Fruit fly (Drosophila melanogaster) whole organism, embryonic: Measurements from ENCODE around the gene CG7728.
A peak's percentile ranks its signal among the peaks of the same experiment; 100 is the strongest.

Source experiments
- BEAF-32 ChIP-seq: fragments of 200-800 bp; sonication (Bioruptor generic); optimal IDR thresholded peaks from 3 replicates; lab custom pipeline; 2017; ENCODE audit warnings: missing biosample characterization, missing genetic modification characterization, mild to moderate bottlenecking, moderate library complexity, missing genetic modification reagents
- CG10274 ChIP-seq: fragments of 200-800 bp; sonication (Bioruptor generic); optimal IDR thresholded peaks from 3 replicates; lab custom pipeline; 2017; ENCODE audit warnings: missing biosample characterization, mild to moderate bottlenecking, missing genetic modification characterization
- CG10431 ChIP-seq: fragments of 200-800 bp; sonication (Bioruptor generic); optimal IDR thresholded peaks from 3 replicates; lab custom pipeline; 2018; ENCODE audit warnings: missing biosample characterization, mild to moderate bottlenecking, missing genetic modification characterization
- CG10543 ChIP-seq: fragments of 200-800 bp; sonication (Bioruptor generic); optimal IDR thresholded peaks from 3 replicates; lab custom pipeline; 2017; ENCODE audit warnings: missing biosample characterization, mild to moderate bottlenecking, missing genetic modification characterization, moderate library complexity
- CG10565 ChIP-seq: fragments of 200-800 bp; sonication (Bioruptor generic); optimal IDR thresholded peaks from 3 replicates; lab custom pipeline; 2016; ENCODE audit warnings: missing biosample characterization, mild to moderate bottlenecking, missing genetic modification characterization
- CG11398 ChIP-seq: fragments of 200-800 bp; sonication (Bioruptor generic); optimal IDR thresholded peaks from 2 replicates; lab custom pipeline; 2016; ENCODE audit warnings: missing biosample characterization, missing genetic modification characterization
- CG13894 ChIP-seq: fragments of 200-800 bp; sonication (Bioruptor generic); optimal IDR thresholded peaks from 3 replicates; lab custom pipeline; 2018; ENCODE audit warnings: missing biosample characterization, mild to moderate bottlenecking, missing genetic modification characterization, moderate library complexity
- CG14860 ChIP-seq: fragments of 200-800 bp; sonication (Bioruptor generic); IDR thresholded peaks from 3 replicates; pipeline ENCODE4 v1.3.6; 2022; ENCODE audit warnings: missing biosample characterization, missing genetic modification characterization; ENCODE audit not compliant: partially characterized antibody
- CG15601 ChIP-seq: fragments of 200-800 bp; sonication (Bioruptor generic); optimal IDR thresholded peaks from 3 replicates; lab custom pipeline; 2019; ENCODE audit warnings: missing biosample characterization, mild to moderate bottlenecking, missing genetic modification characterization, moderate library complexity
- CG16813 ChIP-seq: fragments of 200-800 bp; sonication (Bioruptor generic); IDR thresholded peaks from 3 replicates; pipeline ENCODE4 v1.3.6; 2022; ENCODE audit warnings: missing biosample characterization, missing genetic modification characterization; ENCODE audit not compliant: partially characterized antibody
- CG17568 ChIP-seq: fragments of 200-800 bp; sonication (Bioruptor generic); optimal IDR thresholded peaks from 2 replicates; lab custom pipeline; 2018; ENCODE audit warnings: missing biosample characterization, mild to moderate bottlenecking, missing genetic modification characterization, moderate library complexity
- CG17802 ChIP-seq: fragments of 200-800 bp; sonication (Bioruptor generic); optimal IDR thresholded peaks from 2 replicates; lab custom pipeline; 2018; ENCODE audit warnings: missing biosample characterization, mild to moderate bottlenecking, missing genetic modification characterization, moderate library complexity
- CG2678 ChIP-seq: fragments of 200-800 bp; sonication (Bioruptor generic); optimal IDR thresholded peaks from 3 replicates; lab custom pipeline; 2019; ENCODE audit warnings: missing biosample characterization, mild to moderate bottlenecking, missing genetic modification characterization, moderate library complexity
- CG2712 ChIP-seq: fragments of 200-800 bp; optimal IDR thresholded peaks from 3 replicates; lab custom pipeline; 2019; ENCODE audit warnings: missing biosample characterization, mild to moderate bottlenecking, missing genetic modification characterization, moderate library complexity
- CG2889 ChIP-seq: fragments of 200-800 bp; sonication (Bioruptor generic); IDR thresholded peaks from 3 replicates; pipeline ENCODE4 v1.3.6; 2022; ENCODE audit warnings: missing biosample characterization, missing genetic modification characterization
- CG31224 ChIP-seq: fragments of 200-800 bp; sonication (Bioruptor generic); IDR thresholded peaks from 2 replicates; pipeline ENCODE4 v1.3.6; 2022; ENCODE audit warnings: missing biosample characterization, missing genetic modification characterization
- CG3407 ChIP-seq: fragments of 200-800 bp; sonication (Bioruptor generic); optimal IDR thresholded peaks from 2 replicates; lab custom pipeline; 2018; ENCODE audit warnings: missing biosample characterization, mild to moderate bottlenecking, missing genetic modification characterization
- CG4282 ChIP-seq: fragments of 200-800 bp; sonication (Bioruptor generic); optimal IDR thresholded peaks from 2 replicates; lab custom pipeline; 2016; ENCODE audit warnings: missing biosample characterization, missing genetic modification characterization
- CG4328 ChIP-seq: fragments of 200-800 bp; sonication (Bioruptor generic); optimal IDR thresholded peaks from 3 replicates; lab custom pipeline; 2017; ENCODE audit warnings: missing biosample characterization, missing genetic modification reagents, missing genetic modification characterization
- CG4360 ChIP-seq: fragments of 200-800 bp; sonication (Bioruptor generic); IDR thresholded peaks from 2 replicates; pipeline ENCODE4 v1.3.6; 2022; ENCODE audit warnings: missing biosample characterization, missing genetic modification characterization
- CG4617 ChIP-seq: fragments of 200-800 bp; sonication (Bioruptor generic); optimal IDR thresholded peaks from 3 replicates; lab custom pipeline; 2016; ENCODE audit warnings: missing biosample characterization, missing genetic modification characterization, borderline replicate concordance
- CG6854 ChIP-seq: fragments of 200-800 bp; sonication (Bioruptor generic); optimal IDR thresholded peaks from 3 replicates; lab custom pipeline; 2017; ENCODE audit warnings: missing biosample characterization, mild to moderate bottlenecking, missing genetic modification characterization
- CG8944 ChIP-seq: fragments of 200-800 bp; sonication (Bioruptor generic); optimal IDR thresholded peaks from 3 replicates; lab custom pipeline; 2016; ENCODE audit warnings: missing biosample characterization, missing genetic modification characterization
- CoRest ChIP-seq: fragments of 200-800 bp; sonication (Bioruptor generic); optimal IDR thresholded peaks from 3 replicates; lab custom pipeline; 2018; ENCODE audit warnings: missing biosample characterization, mild to moderate bottlenecking, missing genetic modification characterization, moderate library complexity
- Ets97D ChIP-seq: fragments of 200-800 bp; sonication (Bioruptor generic); optimal IDR thresholded peaks from 3 replicates; lab custom pipeline; 2016; ENCODE audit warnings: missing biosample characterization, missing genetic modification characterization
- GATAe ChIP-seq: fragments of 200-800 bp; sonication (Bioruptor generic); conservative IDR thresholded peaks from 2 replicates; pipeline ENCODE4 v1.3.6; 2022; ENCODE audit warnings: missing biosample characterization, missing genetic modification characterization
- Hand ChIP-seq: fragments of 200-800 bp; sonication (Bioruptor generic); optimal IDR thresholded peaks from 2 replicates; lab custom pipeline; 2017; ENCODE audit warnings: mild to moderate bottlenecking, missing biosample characterization, missing genetic modification reagents, missing genetic modification characterization
- NC2α ChIP-seq: fragments of 200-800 bp; sonication (Bioruptor generic); optimal IDR thresholded peaks from 2 replicates; lab custom pipeline; 2016; ENCODE audit warnings: missing biosample characterization, missing genetic modification characterization
- Nf-YC ChIP-seq: fragments of 200-800 bp; optimal IDR thresholded peaks from 3 replicates; lab custom pipeline; 2019; ENCODE audit warnings: missing biosample characterization, mild to moderate bottlenecking, missing genetic modification characterization, moderate library complexity
- PHDP ChIP-seq: fragments of 200-800 bp; sonication (Bioruptor generic); optimal IDR thresholded peaks from 3 replicates; lab custom pipeline; 2018; ENCODE audit warnings: missing biosample characterization, mild to moderate bottlenecking, missing genetic modification characterization, moderate library complexity
- Side ChIP-seq: fragments of 200-800 bp; sonication (Bioruptor generic); optimal IDR thresholded peaks from 2 replicates; lab custom pipeline; 2016; ENCODE audit warnings: missing biosample characterization, missing genetic modification characterization
- Sox102F ChIP-seq: fragments of 200-800 bp; sonication (Bioruptor generic); optimal IDR thresholded peaks from 2 replicates; lab custom pipeline; 2018; ENCODE audit warnings: missing biosample characterization, mild to moderate bottlenecking, missing genetic modification characterization, moderate library complexity
- TFAM ChIP-seq: fragments of 200-800 bp; sonication (Bioruptor generic); optimal IDR thresholded peaks from 2 replicates; lab custom pipeline; 2017; ENCODE audit warnings: missing biosample characterization, missing genetic modification characterization, inconsistent platforms
- abd-A ChIP-seq: fragments of 200-800 bp; sonication (Bioruptor generic); optimal IDR thresholded peaks from 3 replicates; lab custom pipeline; 2019; ENCODE audit warnings: missing biosample characterization, mild to moderate bottlenecking, missing genetic modification characterization, moderate library complexity
- ase ChIP-seq: fragments of 200-800 bp; sonication (Bioruptor generic); IDR thresholded peaks from 3 replicates; pipeline ENCODE4 v1.3.6; 2022; ENCODE audit warnings: missing biosample characterization, missing genetic modification characterization
- bab2 ChIP-seq: fragments of 200-800 bp; sonication (Bioruptor generic); optimal IDR thresholded peaks from 2 replicates; lab custom pipeline; 2016; ENCODE audit warnings: missing biosample characterization, missing genetic modification characterization
- bbx ChIP-seq: fragments of 200-800 bp; sonication (Bioruptor generic); IDR thresholded peaks from 2 replicates; pipeline ENCODE4 v1.3.6; 2022; ENCODE audit warnings: missing biosample characterization, missing genetic modification characterization; ENCODE audit not compliant: partially characterized antibody
- bsh ChIP-seq, 2 experiments: fragments of 200-800 bp; sonication (Bioruptor generic); optimal IDR thresholded peaks; 2 replicates each; lab custom pipeline; 2017 to 2018; ENCODE audit warnings: mild to moderate bottlenecking in 2 of 2, missing biosample characterization in 2 of 2, missing genetic modification characterization in 2 of 2, moderate library complexity in 1 of 2
- cwo ChIP-seq: fragments of 200-800 bp; sonication (Bioruptor generic); optimal IDR thresholded peaks from 3 replicates; lab custom pipeline; 2017; ENCODE audit warnings: missing biosample characterization, missing genetic modification characterization, mild to moderate bottlenecking, moderate library complexity, missing genetic modification reagents
- esg ChIP-seq: fragments of 200-800 bp; sonication (Bioruptor generic); conservative IDR thresholded peaks from 2 replicates; pipeline ENCODE4 v1.3.6; 2022; ENCODE audit warnings: missing biosample characterization, missing genetic modification characterization
- exex ChIP-seq: fragments of 200-800 bp; sonication (Bioruptor generic); optimal IDR thresholded peaks from 4 replicates; lab custom pipeline; 2018; ENCODE audit warnings: missing biosample characterization, mild to moderate bottlenecking, missing genetic modification characterization, moderate library complexity
- gem ChIP-seq: fragments of 200-800 bp; sonication (Bioruptor generic); optimal IDR thresholded peaks from 2 replicates; lab custom pipeline; 2019; ENCODE audit warnings: missing biosample characterization, mild to moderate bottlenecking, missing genetic modification characterization, moderate library complexity
- ham ChIP-seq: fragments of 200-800 bp; sonication (Bioruptor generic); IDR thresholded peaks from 2 replicates; pipeline ENCODE4 v1.3.6; 2022; ENCODE audit warnings: missing biosample characterization, missing genetic modification characterization
- mirr ChIP-seq: fragments of 200-800 bp; sonication (Bioruptor generic); optimal IDR thresholded peaks from 3 replicates; lab custom pipeline; 2018; ENCODE audit warnings: missing biosample characterization, mild to moderate bottlenecking, missing genetic modification characterization
- rib ChIP-seq: fragments of 200-800 bp; sonication (Bioruptor generic); IDR thresholded peaks from 2 replicates; pipeline ENCODE4 v1.3.6; 2022; ENCODE audit warnings: missing biosample characterization, missing genetic modification characterization
- sisA ChIP-seq: fragments of 200-800 bp; sonication (Bioruptor generic); IDR thresholded peaks from 2 replicates; pipeline ENCODE4 v1.3.6; 2022; ENCODE audit warnings: missing biosample characterization, missing genetic modification characterization
- slbo ChIP-seq: fragments of 200-800 bp; sonication (Bioruptor generic); IDR thresholded peaks from 2 replicates; pipeline ENCODE4 v1.3.6; 2022; ENCODE audit warnings: missing biosample characterization, missing genetic modification characterization
- slou ChIP-seq: fragments of 200-800 bp; sonication (Bioruptor generic); optimal IDR thresholded peaks from 3 replicates; lab custom pipeline; 2016; ENCODE audit warnings: missing biosample characterization, missing genetic modification characterization
- toy ChIP-seq: fragments of 200-800 bp; sonication (Bioruptor generic); IDR thresholded peaks from 2 replicates; pipeline ENCODE4 v1.3.6; 2022; ENCODE audit warnings: missing biosample characterization, missing genetic modification characterization

CG7728 gene

DNA sequence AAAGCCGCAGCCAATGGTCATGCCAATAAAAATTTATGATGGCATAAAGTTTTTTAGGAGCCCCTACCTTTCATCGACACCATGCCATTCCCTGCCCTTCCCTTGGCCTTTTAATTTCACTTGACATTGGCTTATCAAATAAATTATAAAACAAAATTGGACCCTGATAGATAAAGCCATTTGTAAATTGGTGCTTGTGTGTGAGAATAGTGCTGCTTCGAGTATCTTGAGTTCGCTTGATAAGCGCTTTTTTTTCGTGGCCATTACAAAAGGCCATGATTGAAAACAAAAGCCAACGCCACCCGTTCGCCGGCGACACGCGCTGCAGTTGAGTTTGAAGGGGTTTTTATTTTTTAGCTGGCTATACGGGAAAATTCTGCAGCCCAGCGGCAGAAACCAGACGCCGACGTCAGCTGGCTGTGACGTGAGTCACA lies 33.6 kb downstream of the CG7728 start (continued):
- no peak for TF ChIP-seq Side (GFP tag; lab: Kevin White, UChicago)
- TF ChIP-seq PHDP (tag; lab: Kevin White, UChicago) = peak; percentile 8
- no peak for TF ChIP-seq CG2889 (GFP tag; lab: Robert Waterston, UW)
- peak; percentile 94 for TF ChIP-seq exex (tag; lab: Kevin White, UChicago)
- no peak for TF ChIP-seq TFAM (GFP tag; lab: Kevin White, UChicago)
- TF ChIP-seq CG8944 (GFP tag; lab: Kevin White, UChicago) = no peak
- peak; percentile 85 for TF ChIP-seq CG10274
- TF ChIP-seq CG13894 (tag; lab: Kevin White, UChicago) = peak; percentile 28
- no peak for TF ChIP-seq CG6854 (GFP tag; lab: Kevin White, UChicago)
- TF ChIP-seq CG2678 (tag; lab: Kevin White, UChicago) = peak; percentile 51
- TF ChIP-seq Hand (GFP tag; lab: Kevin White, UChicago) = no peak
- TF ChIP-seq cwo = peak; percentile 41
- TF ChIP-seq esg = no peak
- peak; percentile 9; the same call in 1 of the 2 replicates for TF ChIP-seq rib (GFP tag; lab: Robert Waterston, UW)
- TF ChIP-seq ase (GFP tag; lab: Robert Waterston, UW) = no peak
- no peak for TF ChIP-seq CG17802
- TF ChIP-seq GATAe = 0 out of 2 replicates have a peak, but pooled peaks have one; percentile 45
- no peak for TF ChIP-seq CG14860 (GFP tag; lab: Robert Waterston, UW)
- TF ChIP-seq mirr (GFP tag; lab: Kevin White, UChicago) = peak; percentile 68
- TF ChIP-seq gem (tag; lab: Kevin White, UChicago) = peak; percentile 13
- peak; percentile 35 for TF ChIP-seq Nf-YC (tag; lab: Kevin White, UChicago)
- no peak for TF ChIP-seq ham (GFP tag; lab: Robert Waterston, UW)
- TF ChIP-seq slou (GFP tag; lab: Kevin White, UChicago) = no peak
- TF ChIP-seq CG10565 = no peak
- no peak for TF ChIP-seq CG10431 (GFP tag; lab: Kevin White, UChicago)
- TF ChIP-seq CG4360 = no peak
- TF ChIP-seq toy (GFP tag; lab: Robert Waterston, UW) = no peak
- no peak for TF ChIP-seq CoRest (tag; lab: Kevin White, UChicago)
- peak; percentile 10 for TF ChIP-seq CG10543 (GFP tag; lab: Kevin White, UChicago)
- TF ChIP-seq CG4328 (GFP tag; lab: Kevin White, UChicago) = peak; percentile 3

DNA sequence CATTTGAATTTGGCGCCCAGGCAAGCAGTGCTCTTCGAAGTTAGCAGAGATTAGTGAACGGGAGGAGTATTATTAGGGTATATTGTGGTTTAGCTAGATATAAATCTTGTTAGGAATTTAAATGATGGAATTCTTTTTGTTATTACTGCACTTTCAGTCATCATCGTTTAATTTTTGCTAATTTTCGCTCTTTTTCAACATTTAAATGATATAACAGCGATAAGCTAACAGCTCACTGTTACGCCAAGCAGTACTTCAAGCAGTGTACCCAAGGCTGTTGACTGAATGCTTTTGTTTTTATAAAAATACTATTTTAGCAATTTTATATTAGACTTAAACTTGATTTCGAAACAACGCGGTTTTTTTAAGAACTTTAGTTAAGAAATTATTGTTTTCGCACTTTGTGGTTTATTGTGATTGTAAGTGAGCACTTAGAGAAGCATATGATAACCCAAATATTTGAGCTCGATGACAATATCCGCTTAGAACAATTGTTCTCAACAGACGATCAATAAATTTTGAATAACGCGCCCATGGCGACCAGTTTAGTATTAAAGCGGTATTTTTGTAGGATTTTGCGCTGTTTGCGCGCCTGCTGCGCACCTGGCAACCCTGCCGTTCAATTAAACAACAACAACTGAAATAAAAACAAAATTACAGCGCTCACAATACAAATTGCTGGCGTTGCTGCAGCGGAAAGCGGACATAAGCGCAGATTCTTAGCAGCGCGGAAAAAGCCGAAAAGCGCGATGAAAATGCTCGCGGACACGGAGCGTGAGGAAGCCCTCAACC lies 34.5 kb downstream of the CG7728 start:
- TF ChIP-seq BEAF-32 (GFP tag; lab: Kevin White, UChicago) = peak; percentile 15
- TF ChIP-seq CG11398 (GFP tag; lab: Kevin White, UChicago) = no peak
- TF ChIP-seq Ets97D (GFP tag; lab: Kevin White, UChicago) = peak; percentile 23
- TF ChIP-seq slbo (GFP tag; lab: Robert Waterston, UW) = 0 out of 2 replicates have a peak, but pooled peaks have one; percentile 5
- TF ChIP-seq CG16813 (GFP tag; lab: Robert Waterston, UW) = no peak
- peak; percentile 20 for TF ChIP-seq abd-A (tag; lab: Kevin White, UChicago)
- TF ChIP-seq CG3407 = no peak
- no peak for TF ChIP-seq bab2 (GFP tag; lab: Kevin White, UChicago)
- TF ChIP-seq bbx (GFP tag; lab: Robert Waterston, UW) = peak; percentile 31; the same call in 1 of the 2 replicates
- peak; percentile 70 for TF ChIP-seq CG4617 (GFP tag; lab: Kevin White, UChicago)
- no peak for TF ChIP-seq sisA (GFP tag; lab: Robert Waterston, UW)
- TF ChIP-seq bsh (GFP tag; optimal IDR thresholded peaks at IDR 0.05; lab: Kevin White, UChicago) = peak in 1 of 2 experiments; percentile 10
- no peak for TF ChIP-seq Sox102F (GFP tag; lab: Kevin White, UChicago)
- peak; percentile 99 for TF ChIP-seq CG15601 (tag; lab: Kevin White, UChicago)
- TF ChIP-seq CG31224 (GFP tag; lab: Robert Waterston, UW) = no peak
- no peak for TF ChIP-seq CG4282 (GFP tag; lab: Kevin White, UChicago)
- no peak for TF ChIP-seq CG2712 (tag; lab: Kevin White, UChicago)
- TF ChIP-seq CG17568 (GFP tag; lab: Kevin White, UChicago) = no peak
- TF ChIP-seq NC2α (GFP tag; lab: Kevin White, UChicago) = no peak
